Worm (Caenorhabditis elegans): ENCODE results near the gene dnj-7.

The dnj-7 gene

ce11 chrX:7222383-7222782, 28.0 kb downstream of the dnj-7 start:
- TF ChIP-seq ceh-48 (tag; optimal IDR thresholded peaks at IDR 0.05) (peak; percentile 84), ceh-31 (tag; optimal IDR thresholded peaks at IDR 0.05) (no peak)

- TF ChIP-seq ceh-48 (tag; optimal IDR thresholded peaks at IDR 0.05) (peak; percentile 42), hlh-30 (tag; optimal IDR thresholded peaks at IDR 0.05; ENCODE audit: insufficient read depth) (no peak), syd-9 (tag; optimal IDR thresholded peaks at IDR 0.05) (peak; percentile 57), mec-3 (tag; optimal IDR thresholded peaks at IDR 0.05; ENCODE audit: borderline replicate concordance) (peak; percentile 22), ceh-6 (GFP tag; optimal IDR thresholded peaks at IDR 0.05) (peak; percentile 45), unc-3 (GFP tag; conservative IDR thresholded peaks at IDR 0.05) (0 out of 2 replicates have a peak, but pooled peaks have one; percentile 12), unc-3 (tag; optimal IDR thresholded peaks at IDR 0.05) (no peak), ceh-34 (tag; optimal IDR thresholded peaks at IDR 0.05) (peak; percentile 56), gmeb-2 (tag; optimal IDR thresholded peaks at IDR 0.05) (no peak)
Measured at ce11 chrX:7224510-7224909, 30.1 kb downstream of the dnj-7 start.

- TF ChIP-seq unc-3 (GFP tag; conservative IDR thresholded peaks at IDR 0.05): 0 out of 2 replicates have a peak, but pooled peaks have one; percentile 0
- no peak for TF ChIP-seq unc-3 (tag; optimal IDR thresholded peaks at IDR 0.05)
- no peak for TF ChIP-seq odd-2 (tag; optimal IDR thresholded peaks at IDR 0.05)
- peak; percentile 17 for TF ChIP-seq unc-55 (GFP tag; optimal IDR thresholded peaks at IDR 0.05)
- no peak for TF ChIP-seq ceh-18 (tag; optimal IDR thresholded peaks at IDR 0.05)
- no peak for TF ChIP-seq pat-9 (tag; optimal IDR thresholded peaks at IDR 0.05)
Measured at ce11 chrX:7225028-7225427, 30.7 kb downstream of the dnj-7 start.

- TF ChIP-seq C38D4.7 (GFP tag; optimal IDR thresholded peaks at IDR 0.05) (no peak), mec-3 (tag; optimal IDR thresholded peaks at IDR 0.05; ENCODE audit: borderline replicate concordance) (no peak), ceh-19 (GFP tag; optimal IDR thresholded peaks at IDR 0.05) (no peak), pat-9 (tag; optimal IDR thresholded peaks at IDR 0.05) (no peak), ztf-16 (tag; optimal IDR thresholded peaks at IDR 0.05) (no peak)
Measured at ce11 chrX:7229357-7229756, 35.0 kb downstream of the dnj-7 start.

ce11 chrX:7230321-7230720, 36.0 kb downstream of the dnj-7 start:
- TF ChIP-seq ttx-3 (tag; optimal IDR thresholded peaks at IDR 0.05) (no peak), fax-1 (tag; optimal IDR thresholded peaks at IDR 0.05) (no peak), dmd-4 (tag; optimal IDR thresholded peaks at IDR 0.05; ENCODE audit: borderline replicate concordance) (no peak), dve-1 (tag; optimal IDR thresholded peaks at IDR 0.05) (no peak), fkh-6 (tag; optimal IDR thresholded peaks at IDR 0.05) (no peak), sox-4 (tag; optimal IDR thresholded peaks at IDR 0.05) (no peak), ceh-14 (tag; optimal IDR thresholded peaks at IDR 0.05) (no peak), ceh-30 (tag; optimal IDR thresholded peaks at IDR 0.05) (no peak), hlh-8 (tag; optimal IDR thresholded peaks at IDR 0.05) (no peak), sox-2 (GFP tag; IDR thresholded peaks at IDR 0.05) (no peak), ets-4 (tag; optimal IDR thresholded peaks at IDR 0.05) (no peak), madf-2 (tag; optimal IDR thresholded peaks at IDR 0.05) (no peak)

- TF ChIP-seq elt-4 (tag; optimal IDR thresholded peaks at IDR 0.05) (no peak), unc-86 (tag; optimal IDR thresholded peaks at IDR 0.05) (no peak), zip-5 (tag; optimal IDR thresholded peaks at IDR 0.05) (no peak), sox-4 (tag; optimal IDR thresholded peaks at IDR 0.05) (no peak), npax-4 (tag; optimal IDR thresholded peaks at IDR 0.05) (no peak), mec-3 (tag; optimal IDR thresholded peaks at IDR 0.05; ENCODE audit: borderline replicate concordance) (no peak), nhr-11 (tag; optimal IDR thresholded peaks at IDR 0.05) (no peak), che-1 (tag; optimal IDR thresholded peaks at IDR 0.05) (no peak), ceh-14 (tag; optimal IDR thresholded peaks at IDR 0.05) (no peak)
Measured at ce11 chrX:7230877-7231276, 36.5 kb downstream of the dnj-7 start.

All from whole organism, late embryonic.